Worm (Caenorhabditis elegans) whole organism, young adult: ENCODE results near the gene pah-1.

Experiments used
- B0019.2 ChIP-seq: fragments of 200-800 bp; sonication (Bioruptor generic); conservative IDR thresholded peaks from 2 replicates; pipeline ENCODE4 v1.3.6; 2022; ENCODE audit warnings: missing genetic modification reagents, missing genetic modification characterization, missing compliant biosample characterization
- C17E4.6 ChIP-seq: fragments of 200-800 bp; sonication (Bioruptor generic); IDR thresholded peaks from 2 replicates; pipeline ENCODE4 v1.3.6; 2022; ENCODE audit warnings: missing genetic modification reagents, missing genetic modification characterization, missing compliant biosample characterization
- F22D6.2 ChIP-seq: sonication (generic microtip); optimal IDR thresholded peaks from 2 replicates; lab custom pipeline; 2016; ENCODE audit warnings: mild to moderate bottlenecking, missing genetic modification characterization, missing compliant biosample characterization
- F49E8.2 ChIP-seq: sonication (generic microtip); optimal IDR thresholded peaks from 3 replicates; lab custom pipeline; 2017; ENCODE audit warnings: missing genetic modification characterization, mild to moderate bottlenecking, missing compliant biosample characterization, antibody characterized with exemption, moderate library complexity; ENCODE audit not compliant: insufficient read depth
- F52B5.7 ChIP-seq: sonication (generic microtip); optimal IDR thresholded peaks from 2 replicates; lab custom pipeline; 2016; ENCODE audit warnings: mild to moderate bottlenecking, missing genetic modification characterization, missing compliant biosample characterization
- F55B11.4 ChIP-seq: sonication (generic microtip); optimal IDR thresholded peaks from 2 replicates; lab custom pipeline; 2016; ENCODE audit warnings: missing compliant biosample characterization, missing genetic modification characterization, borderline replicate concordance; ENCODE audit not compliant: insufficient read depth
- F57C9.4 ChIP-seq: sonication (generic microtip); optimal IDR thresholded peaks from 2 replicates; lab custom pipeline; 2017; ENCODE audit warnings: mild to moderate bottlenecking, missing genetic modification characterization, missing compliant biosample characterization
- K11D2.4 ChIP-seq: fragments of 200-800 bp; sonication (Bioruptor generic); IDR thresholded peaks from 2 replicates; pipeline ENCODE4 v1.3.6; 2022; ENCODE audit warnings: missing genetic modification reagents, missing genetic modification characterization, missing compliant biosample characterization
- T26A5.8 ChIP-seq: sonication (generic microtip); optimal IDR thresholded peaks from 2 replicates; lab custom pipeline; 2016; ENCODE audit warnings: missing genetic modification characterization, missing compliant biosample characterization
- Y56A3A.18 ChIP-seq: fragments of 200-800 bp; sonication (Bioruptor generic); IDR thresholded peaks from 2 replicates; pipeline ENCODE4 v1.3.6; 2022; ENCODE audit warnings: missing genetic modification reagents, missing genetic modification characterization, missing compliant biosample characterization
- Y67H2A.10 ChIP-seq: fragments of 200-800 bp; sonication (Bioruptor generic); conservative IDR thresholded peaks from 2 replicates; pipeline ENCODE4 v1.3.6; 2022; ENCODE audit warnings: missing genetic modification reagents, missing genetic modification characterization, missing compliant biosample characterization
- ZK185.1 ChIP-seq: sonication (generic microtip); optimal IDR thresholded peaks from 2 replicates; lab custom pipeline; 2016; ENCODE audit warnings: mild to moderate bottlenecking, missing genetic modification characterization, missing compliant biosample characterization; ENCODE audit not compliant: poor library complexity, severe bottlenecking
- ama-1 ChIP-seq, 3 experiments: fragments of 150-350 bp in 1 of 3; sonication (generic microtip) in 2 of 3; optimal IDR thresholded peaks; 2 replicates each; lab custom pipeline; 2014 to 2018; ENCODE audit warnings: missing biosample characterization in 2 of 3, missing genetic modification characterization in 2 of 3, missing genetic modification reagents in 2 of 3
- aptf-2 ChIP-seq: fragments of 200-800 bp; sonication (Bioruptor generic); conservative IDR thresholded peaks from 2 replicates; pipeline ENCODE4 v1.3.6; 2022; ENCODE audit warnings: missing genetic modification reagents, missing genetic modification characterization, missing compliant biosample characterization
- attf-6 ChIP-seq: fragments of 200-800 bp; sonication (Bioruptor generic); IDR thresholded peaks from 2 replicates; pipeline ENCODE4 v1.3.6; 2022; ENCODE audit warnings: missing genetic modification reagents, missing genetic modification characterization, missing compliant biosample characterization
- ccch-3 ChIP-seq: fragments of 200-800 bp; sonication (Bioruptor generic); optimal IDR thresholded peaks from 2 replicates; lab custom pipeline; 2018; ENCODE audit warnings: mild to moderate bottlenecking, missing genetic modification characterization, missing compliant biosample characterization
- ceh-40 ChIP-seq: fragments of 200-800 bp; sonication (Bioruptor generic); IDR thresholded peaks from 2 replicates; pipeline ENCODE4 v1.3.6; 2022; ENCODE audit warnings: missing genetic modification characterization, missing compliant biosample characterization
- ceh-58 ChIP-seq: fragments of 200-800 bp; sonication (Bioruptor generic); IDR thresholded peaks from 2 replicates; pipeline ENCODE4 v1.3.6; 2022; ENCODE audit warnings: missing genetic modification characterization, missing compliant biosample characterization
- ceh-91 ChIP-seq: fragments of 200-800 bp; sonication (Bioruptor generic); IDR thresholded peaks from 2 replicates; pipeline ENCODE4 v1.3.6; 2022; ENCODE audit warnings: missing genetic modification reagents, missing genetic modification characterization, missing compliant biosample characterization
- dox-1 ChIP-seq: fragments of 200-800 bp; sonication (Bioruptor generic); IDR thresholded peaks from 2 replicates; pipeline ENCODE4 v1.3.6; 2022; ENCODE audit warnings: missing genetic modification reagents, missing genetic modification characterization, missing compliant biosample characterization
- efl-1 ChIP-seq: fragments of 150-350 bp; optimal IDR thresholded peaks from 2 replicates; lab custom pipeline; 2014; ENCODE audit warnings: missing biosample characterization, missing genetic modification reagents, missing genetic modification characterization
- egrh-3 ChIP-seq: fragments of 200-800 bp; sonication (Bioruptor generic); IDR thresholded peaks from 2 replicates; pipeline ENCODE4 v1.3.6; 2022; ENCODE audit warnings: missing genetic modification reagents, missing genetic modification characterization, missing compliant biosample characterization
- lag-1 ChIP-seq: fragments of 200-800 bp; sonication (Bioruptor generic); IDR thresholded peaks from 2 replicates; pipeline ENCODE4 v1.3.6; 2022; ENCODE audit warnings: missing genetic modification reagents, missing genetic modification characterization, missing compliant biosample characterization
- lin-26 ChIP-seq: fragments of 200-800 bp; sonication (Bioruptor generic); IDR thresholded peaks from 2 replicates; pipeline ENCODE4 v1.3.6; 2022; ENCODE audit warnings: missing genetic modification reagents, missing genetic modification characterization, missing compliant biosample characterization
- madf-10 ChIP-seq: sonication (generic microtip); optimal IDR thresholded peaks from 2 replicates; lab custom pipeline; 2016; ENCODE audit warnings: mild to moderate bottlenecking, missing genetic modification characterization, missing compliant biosample characterization
- madf-3 ChIP-seq: fragments of 200-800 bp; sonication (Bioruptor generic); IDR thresholded peaks from 2 replicates; pipeline ENCODE4 v1.3.6; 2022; ENCODE audit warnings: missing genetic modification reagents, missing genetic modification characterization, missing compliant biosample characterization
- nfya-1 ChIP-seq: sonication (generic microtip); optimal IDR thresholded peaks from 2 replicates; lab custom pipeline; 2017; ENCODE audit warnings: antibody characterized with exemption, missing compliant biosample characterization, missing genetic modification characterization, borderline replicate concordance; ENCODE audit not compliant: insufficient read depth
- nhr-179 ChIP-seq: sonication (generic microtip); optimal IDR thresholded peaks from 2 replicates; lab custom pipeline; 2016; ENCODE audit warnings: mild to moderate bottlenecking, missing genetic modification characterization, missing compliant biosample characterization
- nhr-27 ChIP-seq: fragments of 200-800 bp; sonication (Bioruptor generic); optimal IDR thresholded peaks from 2 replicates; lab custom pipeline; 2018; ENCODE audit warnings: mild to moderate bottlenecking, missing genetic modification characterization, moderate library complexity, missing compliant biosample characterization
- nhr-80 ChIP-seq: sonication (generic microtip); optimal IDR thresholded peaks from 2 replicates; lab custom pipeline; 2016; ENCODE audit warnings: missing genetic modification characterization, missing compliant biosample characterization
- pbrm-1 ChIP-seq: fragments of 200-800 bp; sonication (Bioruptor generic); IDR thresholded peaks from 2 replicates; pipeline ENCODE4 v1.3.6; 2022; ENCODE audit warnings: missing genetic modification reagents, missing genetic modification characterization, missing compliant biosample characterization
- rec-8 ChIP-seq, 2 experiments: sonication (generic microtip); optimal IDR thresholded peaks; 2 replicates each; lab custom pipeline; 2016; ENCODE audit warnings: mild to moderate bottlenecking in 2 of 2, missing genetic modification characterization in 2 of 2, missing genetic modification reagents in 2 of 2, missing genotype in 2 of 2, missing biosample characterization in 1 of 2, missing compliant biosample characterization in 1 of 2, moderate library complexity in 1 of 2
- snpc-4 ChIP-seq, 5 experiments: fragments of 150-350 bp in 1 of 5; sonication (generic microtip) in 4 of 5; optimal IDR thresholded peaks; 2 replicates each; lab custom pipeline; 2014 to 2018; ENCODE audit warnings: missing genetic modification characterization in 5 of 5, missing biosample characterization in 3 of 5, antibody characterized with exemption in 2 of 5, mild to moderate bottlenecking in 2 of 5, missing compliant biosample characterization in 2 of 5, missing genotype in 2 of 5, moderate library complexity in 2 of 5, missing genetic modification reagents in 1 of 5
- somi-1 ChIP-seq: fragments of 200-800 bp; sonication (Bioruptor generic); optimal IDR thresholded peaks from 2 replicates; lab custom pipeline; 2018; ENCODE audit warnings: mild to moderate bottlenecking, missing genetic modification characterization, missing compliant biosample characterization
- tbx-9 ChIP-seq: sonication (generic microtip); optimal IDR thresholded peaks from 2 replicates; lab custom pipeline; 2016; ENCODE audit warnings: borderline replicate concordance, missing genetic modification characterization, inconsistent platforms, missing compliant biosample characterization
- unc-130 ChIP-seq: sonication (generic microtip); optimal IDR thresholded peaks from 2 replicates; lab custom pipeline; 2016; ENCODE audit warnings: missing genetic modification reagents, missing genetic modification characterization, missing compliant biosample characterization
- zfh-2 ChIP-seq: fragments of 200-800 bp; sonication (Bioruptor generic); conservative IDR thresholded peaks from 2 replicates; pipeline ENCODE4 v1.3.6; 2022; ENCODE audit warnings: missing genetic modification reagents, missing genetic modification characterization, missing compliant biosample characterization
- ztf-25 ChIP-seq: fragments of 200-800 bp; sonication (Bioruptor generic); IDR thresholded peaks from 2 replicates; pipeline ENCODE4 v1.3.6; 2022; ENCODE audit warnings: missing genetic modification reagents, missing genetic modification characterization, missing compliant biosample characterization
- ztf-26 ChIP-seq: sonication (generic microtip); optimal IDR thresholded peaks from 2 replicates; lab custom pipeline; 2017; ENCODE audit warnings: missing genetic modification characterization, missing compliant biosample characterization
- ztf-28 ChIP-seq: fragments of 200-800 bp; sonication (Bioruptor generic); IDR thresholded peaks from 2 replicates; pipeline ENCODE4 v1.3.6; 2022; ENCODE audit warnings: missing genetic modification reagents, missing genetic modification characterization, missing compliant biosample characterization

The pah-1 gene

ce11 chrII:8732339-8733100, 34.3 kb downstream of the pah-1 start, which contains the start of gene rol-6:
Gene rol-6, plus strand, starts transcription at chrII:8733050.
- no peak for TF ChIP-seq ZK185.1 (tag; lab: Kevin White, UChicago)
- no peak for TF ChIP-seq F49E8.2
- TF ChIP-seq F22D6.2 (tag; lab: Kevin White, UChicago): no peak
- TF ChIP-seq F52B5.7: no peak
- TF ChIP-seq lin-26 (GFP tag; lab: Robert Waterston, UW): no peak
- TF ChIP-seq aptf-2: no peak
- no peak for TF ChIP-seq ztf-26 (tag; lab: Kevin White, UChicago)
- TF ChIP-seq attf-6 (GFP tag; lab: Robert Waterston, UW): no peak
- no peak for TF ChIP-seq T26A5.8 (tag; lab: Kevin White, UChicago)
- no peak for TF ChIP-seq Y56A3A.18 (GFP tag; lab: Robert Waterston, UW)
- TF ChIP-seq ama-1 (optimal IDR thresholded peaks at IDR 0.05; lab: Kevin White, UChicago): no peak
- no peak for TF ChIP-seq ama-1 (GFP tag; optimal IDR thresholded peaks at IDR 0.05; lab: Kevin White, UChicago)
- no peak for TF ChIP-seq F57C9.4 (tag; lab: Kevin White, UChicago)
- TF ChIP-seq B0019.2 (GFP tag; lab: Robert Waterston, UW): no peak
- no peak for TF ChIP-seq lag-1 (GFP tag; lab: Robert Waterston, UW)
- TF ChIP-seq ceh-40 (GFP tag; lab: Robert Waterston, UW): no peak
- TF ChIP-seq egrh-3 (GFP tag; lab: Robert Waterston, UW): no peak
- TF ChIP-seq rec-8 (tag; optimal IDR thresholded peaks at IDR 0.05; lab: Kevin White, UChicago): no peak
- no peak for TF ChIP-seq K11D2.4 (GFP tag; lab: Robert Waterston, UW)
- TF ChIP-seq F55B11.4 (tag; lab: Kevin White, UChicago): no peak

- no peak for TF ChIP-seq egrh-3 (GFP tag; lab: Robert Waterston, UW)
These were observed 35.0 kb downstream of the pah-1 start for ce11 chrII:8731736-8732229.

- TF ChIP-seq Y67H2A.10 (GFP tag; lab: Robert Waterston, UW) (no peak), nhr-179 (tag; lab: Kevin White, UChicago) (no peak), aptf-2 (no peak), rec-8 (tag; optimal IDR thresholded peaks at IDR 0.05; lab: Kevin White, UChicago) (no peak), ZK185.1 (tag; lab: Kevin White, UChicago) (no peak), somi-1 (no peak), F57C9.4 (tag; lab: Kevin White, UChicago) (no peak), efl-1 (GFP tag; lab: Kevin White, UChicago) (no peak), ccch-3 (no peak), T26A5.8 (tag; lab: Kevin White, UChicago) (no peak), nfya-1 (tag; lab: Kevin White, UChicago) (no peak), nhr-80 (tag; lab: Kevin White, UChicago) (no peak), dox-1 (GFP tag; lab: Robert Waterston, UW) (no peak), unc-130 (no peak), nhr-27 (tag; lab: Kevin White, UChicago) (no peak)
These were observed 35.7 kb downstream of the pah-1 start for ce11 chrII:8730960-8731693.

DNA sequence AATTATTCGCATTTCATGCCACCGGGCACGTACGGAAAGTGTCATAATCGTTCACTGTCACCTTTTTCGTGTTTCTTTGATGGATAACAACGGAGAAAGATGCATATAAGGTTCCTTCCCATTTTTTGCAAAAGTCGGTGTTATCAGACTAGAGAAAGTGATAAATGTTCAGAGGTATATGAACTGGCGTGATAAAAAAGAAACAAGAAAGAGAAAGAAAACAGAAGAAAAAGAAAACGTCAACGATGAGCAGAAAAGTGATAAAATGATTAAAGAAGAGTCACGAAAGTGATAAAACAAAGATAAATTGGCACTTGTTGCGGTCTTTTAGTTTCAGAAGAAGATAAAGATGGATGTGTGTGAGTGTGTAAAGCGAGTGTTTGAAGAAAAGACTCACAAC, 36.5 kb downstream of the pah-1 start:
- no peak for TF ChIP-seq pbrm-1
- no peak for TF ChIP-seq C17E4.6 (GFP tag; lab: Robert Waterston, UW)
- no peak for TF ChIP-seq tbx-9 (tag; lab: Kevin White, UChicago)
- TF ChIP-seq madf-10 (tag; lab: Kevin White, UChicago): no peak
- TF ChIP-seq madf-3 (GFP tag; lab: Robert Waterston, UW): no peak
- no peak for TF ChIP-seq zfh-2
- TF ChIP-seq somi-1: no peak
- TF ChIP-seq ztf-28 (GFP tag; lab: Robert Waterston, UW): no peak
- TF ChIP-seq ceh-91 (GFP tag; lab: Robert Waterston, UW): no peak
- TF ChIP-seq snpc-4 (GFP tag; optimal IDR thresholded peaks at IDR 0.05; lab: Kevin White, UChicago): no peak
- TF ChIP-seq snpc-4 (tag; optimal IDR thresholded peaks at IDR 0.05; lab: Kevin White, UChicago): no peak
- TF ChIP-seq ceh-58 (GFP tag; lab: Robert Waterston, UW): no peak
- no peak for TF ChIP-seq ztf-25 (GFP tag; lab: Robert Waterston, UW)
